Worm (Caenorhabditis elegans) whole organism, early embryonic: ENCODE results near the gene R07E5.6.
A peak's percentile ranks its signal among the peaks of the same experiment; 100 is the strongest.

Experiments
- B0310.2 ChIP-seq: sonication (generic microtip); optimal IDR thresholded peaks from 2 replicates; lab custom pipeline; 2016; ENCODE audit warnings: mild to moderate bottlenecking, missing genetic modification characterization, missing compliant biosample characterization
- F13C5.2 ChIP-seq: sonication (generic microtip); optimal IDR thresholded peaks from 2 replicates; lab custom pipeline; 2017; ENCODE audit warnings: mild to moderate bottlenecking, missing genetic modification characterization, inconsistent platforms, missing compliant biosample characterization
- aly-1 ChIP-seq: sonication (generic microtip); optimal IDR thresholded peaks from 2 replicates; lab custom pipeline; 2016; ENCODE audit warnings: missing genetic modification characterization, missing compliant biosample characterization
- ama-1 ChIP-seq: fragments of 150-350 bp; optimal IDR thresholded peaks from 2 replicates; lab custom pipeline; 2014
- ceh-13 ChIP-seq: fragments of 200-800 bp; sonication (Bioruptor generic); optimal IDR thresholded peaks from 2 replicates; lab custom pipeline; 2018; ENCODE audit warnings: mild to moderate bottlenecking, missing genetic modification characterization, missing compliant biosample characterization
- ceh-36 ChIP-seq: sonication (generic microtip); optimal IDR thresholded peaks from 2 replicates; lab custom pipeline; 2016; ENCODE audit warnings: missing genetic modification characterization, inconsistent platforms, missing compliant biosample characterization
- ets-7 ChIP-seq: sonication (generic microtip); optimal IDR thresholded peaks from 2 replicates; lab custom pipeline; 2016; ENCODE audit warnings: missing genotype, missing genetic modification characterization, missing compliant biosample characterization
- flt-1 ChIP-seq: fragments of 200-800 bp; sonication (Bioruptor generic); IDR thresholded peaks from 2 replicates; pipeline ENCODE4 v1.3.6; 2022; ENCODE audit warnings: missing genetic modification characterization, missing compliant biosample characterization
- hmbx-1 ChIP-seq: sonication (generic microtip); optimal IDR thresholded peaks from 2 replicates; lab custom pipeline; 2016; ENCODE audit warnings: mild to moderate bottlenecking, missing genetic modification characterization, missing compliant biosample characterization
- hmg-4 ChIP-seq: fragments of 200-800 bp; sonication (Bioruptor generic); optimal IDR thresholded peaks from 2 replicates; lab custom pipeline; 2018; ENCODE audit warnings: mild to moderate bottlenecking, missing genetic modification characterization, missing compliant biosample characterization
- hnd-1 ChIP-seq: sonication (generic microtip); optimal IDR thresholded peaks from 2 replicates; lab custom pipeline; 2016; ENCODE audit warnings: missing genetic modification characterization, missing compliant biosample characterization
- pes-1 ChIP-seq: fragments of 200-800 bp; sonication (Bioruptor generic); IDR thresholded peaks from 2 replicates; pipeline ENCODE4 v1.3.6; 2022; ENCODE audit warnings: missing genetic modification reagents, missing genetic modification characterization, missing compliant biosample characterization
- scrt-1 ChIP-seq: fragments of 200-800 bp; sonication (Bioruptor generic); IDR thresholded peaks from 2 replicates; pipeline ENCODE4 v1.3.6; 2022; ENCODE audit warnings: missing genetic modification characterization, missing compliant biosample characterization
- sea-1 ChIP-seq: fragments of 200-800 bp; sonication (Bioruptor generic); conservative IDR thresholded peaks from 2 replicates; pipeline ENCODE4 v1.3.6; 2022; ENCODE audit warnings: missing genetic modification characterization, missing compliant biosample characterization
- tbx-11 ChIP-seq: fragments of 200-800 bp; sonication (Bioruptor generic); IDR thresholded peaks from 2 replicates; pipeline ENCODE4 v1.3.6; 2022; ENCODE audit warnings: missing genetic modification characterization, missing compliant biosample characterization
- tbx-37 ChIP-seq: fragments of 200-800 bp; sonication (Bioruptor generic); conservative IDR thresholded peaks from 2 replicates; pipeline ENCODE4 v1.3.6; 2022; ENCODE audit warnings: missing genetic modification reagents, missing genetic modification characterization, missing compliant biosample characterization
- tra-4 ChIP-seq: sonication (generic microtip); optimal IDR thresholded peaks from 2 replicates; lab custom pipeline; 2017; ENCODE audit warnings: missing genetic modification characterization, missing compliant biosample characterization

Gene R07E5.6

DNA sequence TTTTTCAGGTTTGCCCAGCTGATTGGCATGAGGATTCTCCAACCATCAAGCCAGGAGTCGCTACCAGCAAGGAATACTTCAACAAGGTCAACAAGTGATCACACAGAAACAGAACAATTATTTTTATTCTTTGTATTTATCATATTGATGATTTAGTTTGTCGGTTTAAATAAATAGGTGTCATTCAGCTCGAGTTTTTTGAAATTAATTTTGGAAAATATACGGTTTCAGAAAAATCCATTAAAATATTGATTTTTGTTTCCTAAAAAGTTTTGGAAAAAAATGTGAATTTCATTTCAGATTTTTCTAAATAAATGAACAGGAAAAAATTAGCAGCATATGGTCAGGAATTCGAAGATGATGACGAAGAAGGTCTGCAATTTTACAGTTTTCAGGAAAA, 9.7 kb downstream of the R07E5.6 start, which contains the start of gene gpch-1:
TSS of gene gpch-1 (plus strand) at position 301 of the 400 bp plus-strand sequence.
- TF ChIP-seq hmg-4 (GFP tag; lab: Kevin White, UChicago) (no peak), tbx-37 (no peak), B0310.2 (tag; lab: Kevin White, UChicago) (no peak), ama-1 (lab: Kevin White, UChicago) (no peak), ceh-36 (tag; lab: Kevin White, UChicago) (no peak), tra-4 (tag; lab: Kevin White, UChicago) (no peak), scrt-1 (no peak), tbx-11 (GFP tag; lab: Robert Waterston, UW) (no peak), sea-1 (GFP tag; lab: Robert Waterston, UW) (no peak), F13C5.2 (no peak), pes-1 (GFP tag; lab: Robert Waterston, UW) (no peak)

DNA sequence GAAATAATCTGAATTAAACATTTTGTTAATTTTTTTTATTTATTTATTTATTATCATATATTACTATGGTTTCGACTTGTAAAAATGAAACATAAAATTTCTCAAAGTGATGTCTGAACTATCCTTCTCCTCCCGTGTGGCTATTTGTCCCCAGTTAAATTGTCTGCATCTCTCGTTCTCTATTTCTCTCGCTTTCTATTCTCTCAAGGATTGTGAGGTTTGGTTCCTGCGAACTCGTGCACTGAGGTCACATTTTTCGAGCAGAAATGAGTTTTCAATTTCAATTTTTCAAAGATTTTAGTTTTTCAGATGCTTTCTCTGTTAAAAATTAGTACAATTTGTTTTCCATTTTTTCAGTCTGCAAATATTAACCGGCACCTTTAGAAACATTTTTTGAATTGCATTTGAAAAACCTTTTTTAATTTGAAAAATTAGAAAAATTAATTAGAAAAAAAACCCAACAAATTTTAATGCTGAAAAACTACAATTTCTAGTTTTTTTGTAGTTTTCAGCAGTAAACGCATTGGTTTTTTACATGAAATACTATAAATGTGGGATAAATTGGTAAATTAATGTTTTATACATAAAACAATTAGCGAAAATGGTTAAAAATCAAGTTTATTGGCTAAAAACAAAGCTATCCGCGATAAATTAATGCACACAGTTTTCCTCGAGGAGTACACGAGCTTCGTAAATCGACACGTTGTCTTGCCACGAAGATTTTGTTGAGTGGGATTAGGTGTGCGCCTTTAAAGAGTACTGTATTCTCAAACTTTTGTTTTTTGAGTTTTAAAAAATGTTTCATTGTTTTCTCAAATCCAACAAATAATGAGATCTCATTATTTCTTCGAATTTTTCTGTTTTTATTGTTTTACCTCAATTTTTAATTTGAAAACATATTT, 13.8 kb downstream of the R07E5.6 start:
- TF ChIP-seq tbx-37 (no peak), ama-1 (lab: Kevin White, UChicago) (no peak), ceh-13 (no peak), flt-1 (GFP tag; lab: Robert Waterston, UW) (no peak), tra-4 (tag; lab: Kevin White, UChicago) (no peak), sea-1 (GFP tag; lab: Robert Waterston, UW) (no peak), ets-7 (no peak), B0310.2 (tag; lab: Kevin White, UChicago) (no peak), hmbx-1 (tag; lab: Kevin White, UChicago) (no peak)

DNA sequence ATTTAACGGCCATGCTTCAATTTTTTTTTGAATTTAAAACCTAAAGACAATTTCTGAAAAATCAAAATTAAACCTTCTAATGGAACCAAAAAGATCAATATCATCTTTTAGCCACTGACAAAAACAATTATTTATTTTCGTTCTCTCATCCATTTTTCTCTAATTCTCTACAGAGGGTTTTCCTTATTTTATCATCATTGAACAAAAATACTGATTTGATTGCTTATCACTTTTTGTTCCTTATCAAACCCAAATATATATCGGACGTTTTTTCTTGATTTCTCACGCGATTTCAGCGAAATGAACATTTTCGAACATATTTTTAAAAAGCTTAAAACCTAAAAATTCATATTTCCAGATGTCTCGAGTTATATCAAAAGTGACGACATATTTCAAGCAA, 14.5 kb downstream of the R07E5.6 start, which contains the start of gene mpc-1:
TSS of gene mpc-1 (plus strand) at position 359 of the 400 bp plus-strand sequence.
- TF ChIP-seq tbx-37 (no peak), ets-7 (no peak), pes-1 (GFP tag; lab: Robert Waterston, UW) (no peak)

DNA sequence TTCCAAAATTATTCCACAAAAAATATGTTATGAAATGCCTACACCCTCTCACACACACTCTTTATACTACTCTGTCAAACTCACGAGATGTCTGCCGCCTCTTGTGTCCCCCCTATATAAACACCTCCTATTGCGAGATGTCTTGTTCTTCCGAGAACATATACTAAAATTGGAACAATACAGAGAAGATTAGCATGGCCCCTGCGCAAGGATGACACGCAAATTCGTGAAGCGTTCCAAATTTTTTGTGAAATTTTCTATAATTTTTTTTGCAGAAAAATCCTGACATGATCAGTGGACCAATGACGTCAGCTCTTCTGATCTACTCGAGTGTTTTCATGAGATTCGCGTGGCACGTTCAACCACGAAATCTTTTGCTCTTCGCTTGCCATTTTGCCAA, 15.5 kb downstream of the R07E5.6 start:
- TF ChIP-seq sea-1 (GFP tag; lab: Robert Waterston, UW), result peak; percentile 77
- 0 out of 2 replicates have a peak, but pooled peaks have one; percentile 42 for TF ChIP-seq tbx-37
- peak; percentile 60 for TF ChIP-seq aly-1 (tag; lab: Kevin White, UChicago)
- peak; percentile 83 for TF ChIP-seq pes-1 (GFP tag; lab: Robert Waterston, UW)
- TF ChIP-seq scrt-1, result peak; percentile 77
- TF ChIP-seq tbx-11 (GFP tag; lab: Robert Waterston, UW), result peak; percentile 70; the same call in 1 of the 2 replicates
- TF ChIP-seq flt-1 (GFP tag; lab: Robert Waterston, UW), result peak; percentile 71
- TF ChIP-seq hmg-4 (GFP tag; lab: Kevin White, UChicago), result peak; percentile 49
- peak; percentile 9 for TF ChIP-seq ets-7
- TF ChIP-seq ceh-36 (tag; lab: Kevin White, UChicago), result peak; percentile 69
- TF ChIP-seq hnd-1 (tag; lab: Kevin White, UChicago), result peak; percentile 21

DNA sequence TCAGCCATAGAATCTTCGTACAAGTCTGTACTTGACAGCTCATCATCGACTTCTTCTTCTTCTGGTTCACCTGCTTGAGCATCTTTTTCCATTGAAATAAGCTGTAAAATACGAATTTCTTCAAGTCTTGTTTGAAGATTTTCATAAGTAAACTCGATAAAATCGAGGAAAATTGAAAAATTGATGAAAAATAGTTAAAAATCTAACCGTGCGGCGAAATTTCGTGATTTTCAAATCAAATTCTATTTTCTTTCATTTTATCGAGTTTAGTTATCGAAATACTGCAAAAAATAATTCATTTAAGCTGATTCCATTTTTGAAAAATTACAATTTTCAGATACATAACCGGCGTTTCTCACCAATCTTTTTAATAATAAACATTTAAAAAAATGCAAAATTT, 16.6 kb downstream of the R07E5.6 start, which contains the start of gene R07E5.11:
TSS of gene R07E5.11 (minus strand) at position 101 of the 400 bp plus-strand sequence.
- TF ChIP-seq hmg-4 (GFP tag; lab: Kevin White, UChicago), result no peak
- no peak for TF ChIP-seq flt-1 (GFP tag; lab: Robert Waterston, UW)
- no peak for TF ChIP-seq aly-1 (tag; lab: Kevin White, UChicago)
- no peak for TF ChIP-seq ceh-36 (tag; lab: Kevin White, UChicago)

DNA sequence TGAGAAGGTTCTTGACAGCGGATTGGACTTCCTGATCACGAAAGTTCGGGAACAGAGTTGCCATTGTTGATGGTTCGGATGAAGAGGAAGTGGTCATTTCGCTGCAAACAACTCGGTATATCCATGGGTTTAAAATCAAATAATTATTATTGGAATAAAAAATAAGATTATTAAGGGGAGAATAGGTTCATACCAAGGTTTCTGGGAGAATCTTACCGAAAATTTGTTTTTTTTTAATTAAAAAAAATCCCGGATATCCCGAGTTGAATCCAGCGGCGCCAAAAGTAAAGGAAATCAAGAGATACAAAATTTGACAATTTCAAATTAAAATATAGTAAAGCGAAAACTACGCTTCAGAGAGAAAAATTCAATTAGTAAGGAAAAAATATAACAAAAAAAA, 19.4 kb downstream of the R07E5.6 start, which contains the start of the genes R07E5.19 and pdcd-2:
TSS of gene R07E5.19 (minus strand) at position 101 of the 400 bp plus-strand sequence.
TSS of gene pdcd-2 (minus strand) at position 102 of the 400 bp plus-strand sequence.
- no peak for TF ChIP-seq hmbx-1 (tag; lab: Kevin White, UChicago)
- TF ChIP-seq sea-1 (GFP tag; lab: Robert Waterston, UW), result no peak
- TF ChIP-seq aly-1 (tag; lab: Kevin White, UChicago), result no peak
- no peak for TF ChIP-seq tbx-37
- no peak for TF ChIP-seq pes-1 (GFP tag; lab: Robert Waterston, UW)
- no peak for TF ChIP-seq ceh-36 (tag; lab: Kevin White, UChicago)
- TF ChIP-seq F13C5.2, result no peak

DNA sequence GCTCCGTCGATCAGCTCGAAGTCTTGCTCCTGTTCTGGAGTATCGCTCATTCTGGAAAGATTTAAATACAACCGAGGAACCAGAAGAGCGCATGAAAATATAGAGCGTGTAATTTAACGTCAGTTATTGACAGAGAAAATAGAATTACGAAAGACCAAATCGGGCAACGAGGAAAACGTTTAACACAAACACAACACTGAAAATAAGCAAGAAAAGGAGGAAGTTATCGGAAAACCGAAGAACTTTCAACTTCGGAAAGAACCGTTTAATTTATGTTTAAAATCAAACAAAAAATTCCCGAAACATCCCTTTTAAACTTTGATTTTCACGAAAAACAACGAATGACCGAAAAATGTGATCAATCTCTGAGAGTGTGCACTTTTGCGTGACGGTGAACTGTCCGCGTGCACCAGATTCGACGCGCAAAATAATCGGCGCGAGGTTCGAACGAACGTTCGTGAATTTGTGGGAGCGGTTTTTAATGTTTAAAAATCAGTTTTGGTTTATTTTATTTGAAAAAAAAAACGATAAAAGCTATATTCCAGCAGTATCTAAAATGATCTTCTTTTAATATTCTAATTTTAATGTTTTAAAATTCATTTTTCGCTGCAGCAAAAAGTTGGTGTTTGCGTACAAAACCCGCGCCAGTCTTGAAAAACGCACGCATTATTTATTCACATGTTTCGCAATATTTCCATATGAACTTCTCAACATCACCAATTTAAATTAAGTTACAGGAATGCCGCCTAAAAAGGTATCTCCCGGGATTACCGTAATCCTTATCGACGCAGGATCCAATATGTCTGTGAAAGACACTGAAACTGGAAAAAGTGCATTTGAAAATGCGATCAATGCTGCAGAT, 20.8 kb downstream of the R07E5.6 start, which contains the start of the genes R07E5.7 and cku-80:
TSS of gene R07E5.7 (minus strand) at position 51 of the 862 bp plus-strand sequence.
TSS of gene cku-80 (plus strand) at position 732 of the 862 bp plus-strand sequence.
- TF ChIP-seq flt-1 (GFP tag; lab: Robert Waterston, UW) (0 out of 2 replicates have a peak, but pooled peaks have one; percentile 17), tbx-11 (GFP tag; lab: Robert Waterston, UW) (0 out of 2 replicates have a peak, but pooled peaks have one; percentile 44), hmbx-1 (tag; lab: Kevin White, UChicago) (no peak), F13C5.2 (peak; percentile 61)
